Worm (Caenorhabditis elegans) whole organism, midembryonic: ENCODE measurements around the gene Y41C4A.21.

Experiments used
- T22C8.4 ChIP-seq: fragments of 200-800 bp; sonication (Bioruptor generic); IDR thresholded peaks from 2 replicates; pipeline ENCODE4 v1.3.6; 2022; ENCODE audit warnings: missing genetic modification characterization, missing compliant biosample characterization
- cog-1 ChIP-seq: sonication (generic microtip); optimal IDR thresholded peaks from 2 replicates; lab custom pipeline; 2016; ENCODE audit warnings: missing genetic modification characterization, missing compliant biosample characterization
- flt-1 ChIP-seq: fragments of 200-800 bp; sonication (Bioruptor generic); IDR thresholded peaks from 2 replicates; pipeline ENCODE4 v1.3.6; 2022; ENCODE audit warnings: missing genetic modification characterization, missing compliant biosample characterization
- klf-2 ChIP-seq: fragments of 200-800 bp; sonication (Bioruptor generic); conservative IDR thresholded peaks from 2 replicates; pipeline ENCODE4 v1.3.6; 2022; ENCODE audit warnings: missing genetic modification reagents, missing genetic modification characterization, missing compliant biosample characterization
- med-1 ChIP-seq: sonication (generic microtip); optimal IDR thresholded peaks from 2 replicates; lab custom pipeline; 2017; ENCODE audit warnings: missing genetic modification characterization, mild to moderate bottlenecking, missing compliant biosample characterization, antibody characterized with exemption, missing genetic modification reagents; ENCODE audit not compliant: insufficient read depth
- ref-1 ChIP-seq: fragments of 200-800 bp; sonication (Bioruptor generic); conservative IDR thresholded peaks from 2 replicates; pipeline ENCODE4 v1.3.6; 2022; ENCODE audit warnings: missing genetic modification reagents, missing genetic modification characterization, missing compliant biosample characterization
- tab-1 ChIP-seq: fragments of 200-800 bp; sonication (Bioruptor generic); IDR thresholded peaks from 2 replicates; pipeline ENCODE4 v1.3.6; 2022; ENCODE audit warnings: missing genetic modification characterization, missing compliant biosample characterization
- ztf-23 ChIP-seq: fragments of 200-800 bp; sonication (Bioruptor generic); IDR thresholded peaks from 2 replicates; pipeline ENCODE4 v1.3.6; 2022; ENCODE audit warnings: missing genetic modification reagents, missing genetic modification characterization, missing compliant biosample characterization
- ztf-29 ChIP-seq: fragments of 200-800 bp; sonication (Bioruptor generic); IDR thresholded peaks from 2 replicates; pipeline ENCODE4 v1.3.6; 2022; ENCODE audit warnings: missing genetic modification reagents, missing genetic modification characterization, missing compliant biosample characterization

The Y41C4A.21 gene

ce11 chrIII:11698569-11698968, 33.6 kb upstream of the Y41C4A.21 start, which contains the start of gene Y41C4A.7:
TSS of gene Y41C4A.7 (plus strand) at chrIII:11698869.
- no peak for TF ChIP-seq T22C8.4 (GFP tag; lab: Robert Waterston, UW)
- no peak for TF ChIP-seq ztf-23 (GFP tag; lab: Robert Waterston, UW)
- TF ChIP-seq med-1 (GFP tag; lab: Kevin White, UChicago), result no peak
- TF ChIP-seq flt-1, result no peak
- TF ChIP-seq tab-1 (GFP tag; lab: Robert Waterston, UW), result no peak
- no peak for TF ChIP-seq ref-1 (GFP tag; lab: Robert Waterston, UW)
- no peak for TF ChIP-seq klf-2 (GFP tag; lab: Robert Waterston, UW)
- TF ChIP-seq ztf-29 (GFP tag; lab: Robert Waterston, UW), result no peak
- TF ChIP-seq cog-1 (tag; lab: Kevin White, UChicago), result no peak

- TF ChIP-seq T22C8.4 (GFP tag; lab: Robert Waterston, UW), result no peak
- no peak for TF ChIP-seq cog-1 (tag; lab: Kevin White, UChicago)
- no peak for TF ChIP-seq ref-1 (GFP tag; lab: Robert Waterston, UW)
- TF ChIP-seq tab-1 (GFP tag; lab: Robert Waterston, UW), result no peak
- TF ChIP-seq med-1 (GFP tag; lab: Kevin White, UChicago), result no peak
- no peak for TF ChIP-seq klf-2 (GFP tag; lab: Robert Waterston, UW)
- TF ChIP-seq flt-1, result no peak
- TF ChIP-seq ztf-29 (GFP tag; lab: Robert Waterston, UW), result no peak
- TF ChIP-seq ztf-23 (GFP tag; lab: Robert Waterston, UW), result no peak
Measured at ce11 chrIII:11699959-11700358, 32.2 kb upstream of the Y41C4A.21 start, which contains the start of gene pqn-84. TSS of gene pqn-84 (plus strand) at chrIII:11700259.

- TF ChIP-seq ztf-29 (GFP tag; lab: Robert Waterston, UW), result no peak
- TF ChIP-seq ref-1 (GFP tag; lab: Robert Waterston, UW), result no peak
- TF ChIP-seq ztf-23 (GFP tag; lab: Robert Waterston, UW), result no peak
- no peak for TF ChIP-seq cog-1 (tag; lab: Kevin White, UChicago)
- no peak; the same call in 1 of the 2 replicates for TF ChIP-seq tab-1 (GFP tag; lab: Robert Waterston, UW)
- no peak for TF ChIP-seq med-1 (GFP tag; lab: Kevin White, UChicago)
- no peak for TF ChIP-seq T22C8.4 (GFP tag; lab: Robert Waterston, UW)
- TF ChIP-seq klf-2 (GFP tag; lab: Robert Waterston, UW), result no peak
Measured at ce11 chrIII:11701863-11702262, 30.3 kb upstream of the Y41C4A.21 start.

- TF ChIP-seq ztf-23 (GFP tag; lab: Robert Waterston, UW) (no peak), T22C8.4 (GFP tag; lab: Robert Waterston, UW) (no peak), cog-1 (tag; lab: Kevin White, UChicago) (no peak), tab-1 (GFP tag; lab: Robert Waterston, UW) (no peak), ref-1 (GFP tag; lab: Robert Waterston, UW) (no peak), flt-1 (no peak), ztf-29 (GFP tag; lab: Robert Waterston, UW) (no peak), med-1 (GFP tag; lab: Kevin White, UChicago) (no peak), klf-2 (GFP tag; lab: Robert Waterston, UW) (no peak)
Measured at ce11 chrIII:11703006-11703775, 29.0 kb upstream of the Y41C4A.21 start.

ce11 chrIII:11703776-11704093, 28.4 kb upstream of the Y41C4A.21 start, which contains the start of gene col-95:
TSS of gene col-95 (plus strand) at chrIII:11703994.
- TF ChIP-seq flt-1, result no peak
- no peak for TF ChIP-seq klf-2 (GFP tag; lab: Robert Waterston, UW)
- TF ChIP-seq cog-1 (tag; lab: Kevin White, UChicago), result no peak
- no peak for TF ChIP-seq T22C8.4 (GFP tag; lab: Robert Waterston, UW)
- no peak for TF ChIP-seq tab-1 (GFP tag; lab: Robert Waterston, UW)
- TF ChIP-seq ztf-29 (GFP tag; lab: Robert Waterston, UW), result no peak
- TF ChIP-seq med-1 (GFP tag; lab: Kevin White, UChicago), result no peak
- TF ChIP-seq ztf-23 (GFP tag; lab: Robert Waterston, UW), result no peak
- TF ChIP-seq ref-1 (GFP tag; lab: Robert Waterston, UW), result no peak

- TF ChIP-seq ztf-29 (GFP tag; lab: Robert Waterston, UW) (no peak), flt-1 (0 out of 2 replicates have a peak, but pooled peaks have one; percentile 53)
Measured at ce11 chrIII:11704377-11704978, 27.7 kb upstream of the Y41C4A.21 start.

ce11 chrIII:11705930-11706329, 26.2 kb upstream of the Y41C4A.21 start:
- no peak for TF ChIP-seq ztf-29 (GFP tag; lab: Robert Waterston, UW)
- no peak for TF ChIP-seq cog-1 (tag; lab: Kevin White, UChicago)
- TF ChIP-seq ztf-23 (GFP tag; lab: Robert Waterston, UW), result no peak
- TF ChIP-seq ref-1 (GFP tag; lab: Robert Waterston, UW), result no peak
- no peak for TF ChIP-seq T22C8.4 (GFP tag; lab: Robert Waterston, UW)
- TF ChIP-seq flt-1, result no peak
- TF ChIP-seq tab-1 (GFP tag; lab: Robert Waterston, UW), result no peak
- TF ChIP-seq klf-2 (GFP tag; lab: Robert Waterston, UW), result no peak

- TF ChIP-seq flt-1 (no peak), ztf-29 (GFP tag; lab: Robert Waterston, UW) (no peak), klf-2 (GFP tag; lab: Robert Waterston, UW) (no peak), T22C8.4 (GFP tag; lab: Robert Waterston, UW) (no peak), ref-1 (GFP tag; lab: Robert Waterston, UW) (no peak), med-1 (GFP tag; lab: Kevin White, UChicago) (no peak), tab-1 (GFP tag; lab: Robert Waterston, UW) (no peak), ztf-23 (GFP tag; lab: Robert Waterston, UW) (no peak), cog-1 (tag; lab: Kevin White, UChicago) (no peak)
Measured at ce11 chrIII:11706665-11707064, 25.5 kb upstream of the Y41C4A.21 start, which contains the start of gene col-96. TSS of gene col-96 (minus strand) at chrIII:11706765.
